Worm (Caenorhabditis elegans): ENCODE results near the gene F18C5.9.
A peak's percentile ranks its signal among the peaks of the same experiment; 100 is the strongest.

The F18C5.9 gene

ce11 chrII:6531527-6531926 is 35.4 kb upstream of the F18C5.9 start, which contains the start of gene abch-1:
TSS of gene abch-1 (minus strand) at chrII:6531627.
- TF ChIP-seq ztf-29 (GFP tag; IDR thresholded peaks at IDR 0.05) (no peak), ref-1 (GFP tag; conservative IDR thresholded peaks at IDR 0.05) (no peak), tab-1 (GFP tag; IDR thresholded peaks at IDR 0.05) (no peak), T22C8.4 (GFP tag; IDR thresholded peaks at IDR 0.05) (no peak), cog-1 (tag; optimal IDR thresholded peaks at IDR 0.05) (no peak), klf-2 (GFP tag; conservative IDR thresholded peaks at IDR 0.05) (no peak), ztf-23 (GFP tag; IDR thresholded peaks at IDR 0.05) (no peak), flt-1 (GFP tag; IDR thresholded peaks at IDR 0.05) (no peak), med-1 (GFP tag; optimal IDR thresholded peaks at IDR 0.05; ENCODE audit: insufficient read depth) (no peak)

ce11 chrII:6531940-6532339 is 35.0 kb upstream of the F18C5.9 start, which contains the start of gene abcx-1:
TSS of gene abcx-1 (plus strand) at chrII:6532163.
- TF ChIP-seq cog-1 (tag; optimal IDR thresholded peaks at IDR 0.05) (no peak), ztf-23 (GFP tag; IDR thresholded peaks at IDR 0.05) (no peak), tab-1 (GFP tag; IDR thresholded peaks at IDR 0.05) (no peak), ztf-29 (GFP tag; IDR thresholded peaks at IDR 0.05) (no peak), T22C8.4 (GFP tag; IDR thresholded peaks at IDR 0.05) (no peak), flt-1 (GFP tag; IDR thresholded peaks at IDR 0.05) (no peak), med-1 (GFP tag; optimal IDR thresholded peaks at IDR 0.05; ENCODE audit: insufficient read depth) (no peak), ref-1 (GFP tag; conservative IDR thresholded peaks at IDR 0.05) (no peak), klf-2 (GFP tag; conservative IDR thresholded peaks at IDR 0.05) (no peak)

- TF ChIP-seq flt-1 (GFP tag; IDR thresholded peaks at IDR 0.05) (no peak), cog-1 (tag; optimal IDR thresholded peaks at IDR 0.05) (peak; percentile 14)
These were observed 30.9 kb upstream of the F18C5.9 start, which contains the start of gene utp-20 for ce11 chrII:6535957-6536424. TSS of gene utp-20 (plus strand) at chrII:6536374.

ce11 chrII:6544842-6545410 is 22.0 kb upstream of the F18C5.9 start, which contains the start of gene lron-15:
TSS of gene lron-15 (minus strand) at chrII:6544892.
- no peak for TF ChIP-seq ztf-29 (GFP tag; IDR thresholded peaks at IDR 0.05)
- no peak for TF ChIP-seq tab-1 (GFP tag; IDR thresholded peaks at IDR 0.05)

- TF ChIP-seq klf-2 (GFP tag; conservative IDR thresholded peaks at IDR 0.05) (no peak), ztf-23 (GFP tag; IDR thresholded peaks at IDR 0.05) (no peak), tab-1 (GFP tag; IDR thresholded peaks at IDR 0.05) (no peak), med-1 (GFP tag; optimal IDR thresholded peaks at IDR 0.05; ENCODE audit: insufficient read depth) (no peak), ztf-29 (GFP tag; IDR thresholded peaks at IDR 0.05) (no peak), ref-1 (GFP tag; conservative IDR thresholded peaks at IDR 0.05) (no peak), flt-1 (GFP tag; IDR thresholded peaks at IDR 0.05) (no peak), T22C8.4 (GFP tag; IDR thresholded peaks at IDR 0.05) (no peak), cog-1 (tag; optimal IDR thresholded peaks at IDR 0.05) (no peak)
These were observed 12.3 kb upstream of the F18C5.9 start, which contains the start of gene wrn-1 for ce11 chrII:6554677-6555076. TSS of gene wrn-1 (plus strand) at chrII:6554977.

ce11 chrII:6558887-6559286 is 8.0 kb upstream of the F18C5.9 start:
- no peak for TF ChIP-seq ztf-23 (GFP tag; IDR thresholded peaks at IDR 0.05)
- TF ChIP-seq klf-2 (GFP tag; conservative IDR thresholded peaks at IDR 0.05), result no peak
- TF ChIP-seq ztf-29 (GFP tag; IDR thresholded peaks at IDR 0.05), result no peak
- TF ChIP-seq flt-1 (GFP tag; IDR thresholded peaks at IDR 0.05), result no peak
- TF ChIP-seq tab-1 (GFP tag; IDR thresholded peaks at IDR 0.05), result no peak
- no peak for TF ChIP-seq ref-1 (GFP tag; conservative IDR thresholded peaks at IDR 0.05)
- TF ChIP-seq T22C8.4 (GFP tag; IDR thresholded peaks at IDR 0.05), result no peak
- no peak for TF ChIP-seq med-1 (GFP tag; optimal IDR thresholded peaks at IDR 0.05; ENCODE audit: insufficient read depth)
- no peak for TF ChIP-seq cog-1 (tag; optimal IDR thresholded peaks at IDR 0.05)

- TF ChIP-seq cog-1 (tag; optimal IDR thresholded peaks at IDR 0.05), result no peak
- TF ChIP-seq flt-1 (GFP tag; IDR thresholded peaks at IDR 0.05), result no peak
- no peak for TF ChIP-seq T22C8.4 (GFP tag; IDR thresholded peaks at IDR 0.05)
- TF ChIP-seq ztf-29 (GFP tag; IDR thresholded peaks at IDR 0.05), result no peak
- no peak for TF ChIP-seq ztf-23 (GFP tag; IDR thresholded peaks at IDR 0.05)
- no peak for TF ChIP-seq tab-1 (GFP tag; IDR thresholded peaks at IDR 0.05)
- TF ChIP-seq med-1 (GFP tag; optimal IDR thresholded peaks at IDR 0.05; ENCODE audit: insufficient read depth), result no peak
- TF ChIP-seq klf-2 (GFP tag; conservative IDR thresholded peaks at IDR 0.05), result no peak
- TF ChIP-seq ref-1 (GFP tag; conservative IDR thresholded peaks at IDR 0.05), result no peak
These were observed 6.6 kb upstream of the F18C5.9 start for ce11 chrII:6560291-6560690.

ce11 chrII:6561300-6561699 is 5.6 kb upstream of the F18C5.9 start, which contains the start of gene F18C5.10:
TSS of gene F18C5.10 (minus strand) at chrII:6561444.
- TF ChIP-seq tab-1 (GFP tag; IDR thresholded peaks at IDR 0.05) (no peak), ref-1 (GFP tag; conservative IDR thresholded peaks at IDR 0.05) (no peak), klf-2 (GFP tag; conservative IDR thresholded peaks at IDR 0.05) (no peak), flt-1 (GFP tag; IDR thresholded peaks at IDR 0.05) (no peak)

- TF ChIP-seq ztf-23 (GFP tag; IDR thresholded peaks at IDR 0.05) (0 out of 2 replicates have a peak, but pooled peaks have one; percentile 50), flt-1 (GFP tag; IDR thresholded peaks at IDR 0.05) (no peak), T22C8.4 (GFP tag; IDR thresholded peaks at IDR 0.05) (no peak)
These were observed 4.6 kb upstream of the F18C5.9 start for ce11 chrII:6562203-6562867.

- TF ChIP-seq ref-1 (GFP tag; conservative IDR thresholded peaks at IDR 0.05) (no peak), tab-1 (GFP tag; IDR thresholded peaks at IDR 0.05) (no peak), klf-2 (GFP tag; conservative IDR thresholded peaks at IDR 0.05) (no peak), med-1 (GFP tag; optimal IDR thresholded peaks at IDR 0.05; ENCODE audit: insufficient read depth) (no peak), cog-1 (tag; optimal IDR thresholded peaks at IDR 0.05) (peak; percentile 13), T22C8.4 (GFP tag; IDR thresholded peaks at IDR 0.05) (no peak), ztf-23 (GFP tag; IDR thresholded peaks at IDR 0.05) (no peak)
These were observed 3.7 kb upstream of the F18C5.9 start for ce11 chrII:6563238-6563637.

All from whole organism, midembryonic.